Worm (Caenorhabditis elegans): ENCODE measurements around the gene F47C12.13.
"Not testable (repeated sequence)": the region's sequence is repeated elsewhere in the genome, so short reads cannot be mapped to it uniquely, and the experiment has no call there.

The F47C12.13 gene

ce11 chrIV:3947377-3947956 lies 46.8 kb downstream of the F47C12.13 start:
- TF ChIP-seq snpc-4 (GFP tag; optimal IDR thresholded peaks at IDR 0.05), result not testable (repeated sequence)
- TF ChIP-seq snpc-4 (tag; optimal IDR thresholded peaks at IDR 0.05) (peak in 1 of 4 experiments; percentile 81), egrh-3 (GFP tag; IDR thresholded peaks at IDR 0.05) (peak; percentile 74; the same call in 1 of the 2 replicates), ztf-28 (GFP tag; IDR thresholded peaks at IDR 0.05) (0 out of 2 replicates have a peak, but pooled peaks have one; percentile 33), zfh-2 (GFP tag; conservative IDR thresholded peaks at IDR 0.05) (peak; percentile 86), dox-1 (GFP tag; IDR thresholded peaks at IDR 0.05) (peak; percentile 7; the same call in 1 of the 2 replicates), hmg-1.2 (GFP tag; IDR thresholded peaks at IDR 0.05) (peak; percentile 37)

- peak; percentile 62 for TF ChIP-seq ets-4 (GFP tag; optimal IDR thresholded peaks at IDR 0.05)
- TF ChIP-seq lin-54 (GFP tag; optimal IDR thresholded peaks at IDR 0.05), result no peak
- TF ChIP-seq nhr-80 (tag; optimal IDR thresholded peaks at IDR 0.05), result peak; percentile 90
- TF ChIP-seq dox-1 (GFP tag; IDR thresholded peaks at IDR 0.05), result peak; percentile 19; the same call in 1 of the 2 replicates
- TF ChIP-seq unc-62 (GFP tag; optimal IDR thresholded peaks at IDR 0.05), result peak; percentile 43
- TF ChIP-seq ZK185.1 (tag; optimal IDR thresholded peaks at IDR 0.05; ENCODE audit: poor library complexity, severe bottlenecking), result no peak
These were observed 49.8 kb downstream of the F47C12.13 start, which contains the start of gene clec-72 for ce11 chrIV:3944459-3944858. Gene clec-72, plus strand, starts transcription at chrIV:3944816.
